In the genomic region with DNA sequence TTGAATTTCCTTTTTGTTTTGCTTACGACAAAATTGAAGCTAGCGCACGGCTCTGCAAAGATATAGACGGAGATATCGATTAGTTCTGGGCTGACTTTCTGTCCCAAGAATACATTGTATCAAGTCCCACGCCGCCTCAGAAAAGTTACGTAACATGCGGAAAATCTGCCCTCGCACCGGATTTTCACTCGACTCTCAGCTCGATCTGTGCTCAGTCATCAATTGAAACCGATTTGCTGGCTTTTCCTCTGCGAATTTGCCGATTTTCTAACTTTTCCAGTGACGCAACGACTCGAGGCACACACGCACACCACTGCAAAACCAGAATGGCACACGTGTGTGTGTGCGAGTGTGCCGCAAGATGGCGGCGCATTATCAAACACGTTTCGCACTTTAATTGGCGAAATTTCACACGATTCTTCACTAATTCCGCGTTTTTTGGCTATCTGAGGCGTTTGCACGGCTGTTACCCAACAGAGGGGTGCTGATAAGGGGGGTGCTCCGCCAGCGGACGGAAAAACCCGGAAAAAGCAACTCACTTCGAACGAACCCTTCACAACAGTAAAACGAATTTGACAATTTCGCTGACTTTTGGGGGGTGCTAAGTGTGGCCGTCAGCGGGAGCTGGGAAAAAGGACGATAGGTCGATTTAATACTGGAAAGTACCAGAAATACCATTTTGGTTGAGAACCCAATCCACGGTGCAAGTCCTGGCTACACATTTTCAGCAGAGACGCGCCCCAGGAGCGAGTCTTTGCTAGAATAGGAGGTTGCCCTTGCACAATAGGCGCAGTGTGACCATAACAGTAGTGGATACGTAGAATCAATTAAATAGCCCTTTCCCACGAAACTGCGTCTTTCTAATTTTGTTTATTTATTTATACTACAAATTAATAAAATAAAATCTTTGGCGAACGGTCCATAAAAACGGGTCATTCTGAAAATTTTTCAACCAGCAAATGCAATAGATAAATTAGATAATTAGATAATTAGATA, we compare ENCODE assay signal across 4 fruit fly cellular contexts.
A peak's percentile ranks its signal among the peaks of the same experiment; 100 is the strongest.
TF ChIP-seq lines count a peak whose summit lies in the region.

A gene (minus strand): TSS at position 634 of the 996 bp plus-strand sequence.

TF ChIP-seq in whole organism, adult, 20 proteins besides CTCF, POLR2A, EP300 and RAD21 (continued from another document):
- TF ChIP-seq Clk (GFP tag; optimal IDR thresholded peaks at IDR 0.05; lab: Kevin White, UChicago) (no peak), pad (GFP tag; optimal IDR thresholded peaks at IDR 0.05; lab: Kevin White, UChicago) (peak; percentile 49), Crg-1 (GFP tag; optimal IDR thresholded peaks at IDR 0.05; lab: Kevin White, UChicago) (peak; percentile 16), toe (GFP tag; optimal IDR thresholded peaks at IDR 0.05; lab: Kevin White, UChicago) (no peak), ovo (GFP tag; optimal IDR thresholded peaks at IDR 0.05; lab: Kevin White, UChicago) (no peak)

TF ChIP-seq in whole organism, embryonic, 481 proteins besides CTCF, POLR2A, EP300 and RAD21 (continued from another document and continues in another):
- TF ChIP-seq slou (GFP tag; optimal IDR thresholded peaks at IDR 0.05; lab: Kevin White, UChicago) (peak; percentile 10), CG13894 (tag; optimal IDR thresholded peaks at IDR 0.05; lab: Kevin White, UChicago) (peak; percentile 82), CG3838 (GFP tag; optimal IDR thresholded peaks at IDR 0.05; lab: Kevin White, UChicago) (no peak), chm (GFP tag; IDR thresholded peaks at IDR 0.05; lab: Robert Waterston, UW) (no peak), grn (GFP tag; optimal IDR thresholded peaks at IDR 0.05; lab: Kevin White, UChicago) (no peak), CG18599 (GFP tag; optimal IDR thresholded peaks at IDR 0.05; lab: Kevin White, UChicago) (peak; percentile 41), ems (GFP tag; optimal IDR thresholded peaks at IDR 0.05; lab: Kevin White, UChicago) (peak; percentile 27), sr (GFP tag; IDR thresholded peaks at IDR 0.05; lab: Robert Waterston, UW) (no peak), zen (tag; optimal IDR thresholded peaks at IDR 0.05; lab: Kevin White, UChicago) (peak; percentile 40), ro (GFP tag; IDR thresholded peaks at IDR 0.05; lab: Robert Waterston, UW) (no peak), unpg (GFP tag; optimal IDR thresholded peaks at IDR 0.05; lab: Kevin White, UChicago) (peak; percentile 2), CG17359 (tag; optimal IDR thresholded peaks at IDR 0.05; lab: Kevin White, UChicago) (peak; percentile 14), B-H2 (GFP tag; optimal IDR thresholded peaks at IDR 0.05; lab: Kevin White, UChicago) (peak; percentile 45), Asciz (GFP tag; optimal IDR thresholded peaks at IDR 0.05; lab: Kevin White, UChicago) (no peak), sisA (GFP tag; IDR thresholded peaks at IDR 0.05; lab: Robert Waterston, UW) (no peak), Jarid2 (GFP tag; optimal IDR thresholded peaks at IDR 0.05; lab: Kevin White, UChicago) (peak; percentile 78), ac (GFP tag; optimal IDR thresholded peaks at IDR 0.05; lab: Kevin White, UChicago) (no peak), ERR (GFP tag; optimal IDR thresholded peaks at IDR 0.05; lab: Kevin White, UChicago) (peak; percentile 58), CG2120 (GFP tag; optimal IDR thresholded peaks at IDR 0.05; lab: Kevin White, UChicago) (peak; percentile 39), CG14014 (GFP tag; IDR thresholded peaks at IDR 0.05; lab: Robert Waterston, UW) (no peak), wdn (GFP tag; IDR thresholded peaks at IDR 0.05; lab: Robert Waterston, UW) (no peak), HLH4C (GFP tag; IDR thresholded peaks at IDR 0.05; lab: Robert Waterston, UW; ENCODE audit: partially characterized antibody) (no peak), CG17612 (GFP tag; IDR thresholded peaks at IDR 0.05; lab: Robert Waterston, UW) (no peak), twi (tag; optimal IDR thresholded peaks at IDR 0.05; lab: Kevin White, UChicago) (no peak), schlank (tag; optimal IDR thresholded peaks at IDR 0.05; lab: Kevin White, UChicago) (peak; percentile 20), Med (GFP tag; lab: Kevin White, UChicago) (peak; percentile 96), CG6854 (GFP tag; optimal IDR thresholded peaks at IDR 0.05; lab: Kevin White, UChicago) (peak; percentile 79), Hsf (GFP tag; optimal IDR thresholded peaks at IDR 0.05; lab: Kevin White, UChicago) (peak; percentile 44), TFAM (GFP tag; optimal IDR thresholded peaks at IDR 0.05; lab: Kevin White, UChicago) (no peak), Dad (GFP tag; optimal IDR thresholded peaks at IDR 0.05; lab: Kevin White, UChicago) (peak; percentile 63), oc (tag; optimal IDR thresholded peaks at IDR 0.05; lab: Kevin White, UChicago) (no peak), CG11398 (GFP tag; optimal IDR thresholded peaks at IDR 0.05; lab: Kevin White, UChicago) (peak; percentile 61), CG31365 (tag; optimal IDR thresholded peaks at IDR 0.05; lab: Kevin White, UChicago) (peak; percentile 69), CG3163 (GFP tag; optimal IDR thresholded peaks at IDR 0.05; lab: Kevin White, UChicago) (peak; percentile 27), lmd (GFP tag; IDR thresholded peaks at IDR 0.05; lab: Robert Waterston, UW) (no peak), CG9727 (GFP tag; optimal IDR thresholded peaks at IDR 0.05; lab: Kevin White, UChicago) (peak; percentile 44), CG3065 (GFP tag; optimal IDR thresholded peaks at IDR 0.05; lab: Kevin White, UChicago) (peak; percentile 19), CG8290 (GFP tag; optimal IDR thresholded peaks at IDR 0.05; lab: Kevin White, UChicago) (peak; percentile 9), CG8290 (tag; optimal IDR thresholded peaks at IDR 0.05; lab: Kevin White, UChicago) (peak in 1 of 2 experiments; percentile 93)

TF ChIP-seq in whole organism, prepupa, 60 proteins besides CTCF, POLR2A, EP300 and RAD21 (continued from another document):
- peak; percentile 57 for TF ChIP-seq CG9139 (GFP tag; optimal IDR thresholded peaks at IDR 0.05; lab: Kevin White, UChicago)
- TF ChIP-seq Hr4 (GFP tag; optimal IDR thresholded peaks at IDR 0.05; lab: Kevin White, UChicago), result no peak
- no peak for TF ChIP-seq Hr38 (GFP tag; optimal IDR thresholded peaks at IDR 0.05; lab: Kevin White, UChicago)
- TF ChIP-seq salr (GFP tag; optimal IDR thresholded peaks at IDR 0.05; lab: Kevin White, UChicago), result no peak
- no peak for TF ChIP-seq CG10669 (GFP tag; optimal IDR thresholded peaks at IDR 0.05; lab: Kevin White, UChicago)
- TF ChIP-seq CG11762 (GFP tag; optimal IDR thresholded peaks at IDR 0.05; lab: Kevin White, UChicago; ENCODE audit: insufficient read depth), result no peak
- peak; percentile 49 for TF ChIP-seq net (GFP tag; optimal IDR thresholded peaks at IDR 0.05; lab: Kevin White, UChicago)
- TF ChIP-seq lz (GFP tag; optimal IDR thresholded peaks at IDR 0.05; lab: Kevin White, UChicago), result no peak
- peak; percentile 3 for TF ChIP-seq esn (GFP tag; optimal IDR thresholded peaks at IDR 0.05; lab: Kevin White, UChicago)
- TF ChIP-seq CG32006 (GFP tag; optimal IDR thresholded peaks at IDR 0.05; lab: Kevin White, UChicago), result no peak
- TF ChIP-seq CG1621 (tag; optimal IDR thresholded peaks at IDR 0.05; lab: Kevin White, UChicago), result peak; percentile 1
- TF ChIP-seq vri (GFP tag; optimal IDR thresholded peaks at IDR 0.05; lab: Kevin White, UChicago), result peak; percentile 99
- peak; percentile 73 for TF ChIP-seq Eip78C (GFP tag; lab: Kevin White, UChicago)
- TF ChIP-seq CG3919 (GFP tag; optimal IDR thresholded peaks at IDR 0.05; lab: Kevin White, UChicago), result peak; percentile 19
- no peak for TF ChIP-seq Sox102F (GFP tag; optimal IDR thresholded peaks at IDR 0.05; lab: Kevin White, UChicago)
- TF ChIP-seq CG16779 (tag; optimal IDR thresholded peaks at IDR 0.05; lab: Kevin White, UChicago), result peak; percentile 52
- TF ChIP-seq CG6854 (GFP tag; optimal IDR thresholded peaks at IDR 0.05; lab: Kevin White, UChicago), result peak; percentile 85
- TF ChIP-seq acj6 (GFP tag; optimal IDR thresholded peaks at IDR 0.05; lab: Kevin White, UChicago), result no peak
- TF ChIP-seq OdsH (GFP tag; optimal IDR thresholded peaks at IDR 0.05; lab: Kevin White, UChicago), result no peak
- no peak for TF ChIP-seq CG8319 (GFP tag; optimal IDR thresholded peaks at IDR 0.05; lab: Kevin White, UChicago)
- no peak for TF ChIP-seq Smox (GFP tag; optimal IDR thresholded peaks at IDR 0.05; lab: Kevin White, UChicago)
- TF ChIP-seq Eip75B (GFP tag; optimal IDR thresholded peaks at IDR 0.05; lab: Kevin White, UChicago), result no peak
- no peak for TF ChIP-seq Ets21C (GFP tag; optimal IDR thresholded peaks at IDR 0.05; lab: Kevin White, UChicago)
- no peak for TF ChIP-seq CG4318 (GFP tag; optimal IDR thresholded peaks at IDR 0.05; lab: Kevin White, UChicago)
- no peak for TF ChIP-seq CG8119 (GFP tag; IDR thresholded peaks at IDR 0.05; lab: Robert Waterston, UW)
- TF ChIP-seq spab (GFP tag; optimal IDR thresholded peaks at IDR 0.05; lab: Kevin White, UChicago), result no peak
- no peak for TF ChIP-seq CG15336 (GFP tag; IDR thresholded peaks at IDR 0.05; lab: Robert Waterston, UW)
- peak; percentile 22 for TF ChIP-seq svp (GFP tag; lab: Kevin White, UChicago)
- peak in 1 of 2 experiments; percentile 59 for TF ChIP-seq ss (GFP tag; optimal IDR thresholded peaks at IDR 0.05; lab: Kevin White, UChicago)
- TF ChIP-seq Hr39 (GFP tag; optimal IDR thresholded peaks at IDR 0.05; lab: Kevin White, UChicago), result no peak
- TF ChIP-seq CG7368 (GFP tag; optimal IDR thresholded peaks at IDR 0.05; lab: Kevin White, UChicago), result no peak
- peak; percentile 20 for TF ChIP-seq Sox14 (GFP tag; optimal IDR thresholded peaks at IDR 0.05; lab: Kevin White, UChicago)
- TF ChIP-seq pdm3 (GFP tag; optimal IDR thresholded peaks at IDR 0.05; lab: Kevin White, UChicago), result no peak
- TF ChIP-seq CG6792 (GFP tag; optimal IDR thresholded peaks at IDR 0.05; lab: Kevin White, UChicago), result no peak
- TF ChIP-seq CG6163 (GFP tag; IDR thresholded peaks at IDR 0.05; lab: Robert Waterston, UW), result no peak
- peak; percentile 9 for TF ChIP-seq CG3032 (tag; optimal IDR thresholded peaks at IDR 0.05; lab: Kevin White, UChicago)
- TF ChIP-seq Gug (GFP tag; IDR thresholded peaks at IDR 0.05; lab: Robert Waterston, UW), result no peak
- peak; percentile 17 for TF ChIP-seq CG31627 (GFP tag; optimal IDR thresholded peaks at IDR 0.05; lab: Kevin White, UChicago)
- TF ChIP-seq dac (GFP tag; optimal IDR thresholded peaks at IDR 0.05; lab: Kevin White, UChicago), result no peak
- no peak for TF ChIP-seq CG10631 (GFP tag; optimal IDR thresholded peaks at IDR 0.05; lab: Kevin White, UChicago)
- no peak for TF ChIP-seq eg (GFP tag; IDR thresholded peaks at IDR 0.05; lab: Robert Waterston, UW)
- no peak for TF ChIP-seq topi (GFP tag; optimal IDR thresholded peaks at IDR 0.05; lab: Kevin White, UChicago)
- peak; percentile 26 for TF ChIP-seq Ets96B (tag; optimal IDR thresholded peaks at IDR 0.05; lab: Kevin White, UChicago)

TF ChIP-seq in whole organism, wandering third instar larva, 38 proteins besides CTCF, POLR2A, EP300 and RAD21 (continued from another document):
- TF ChIP-seq foxo (GFP tag; optimal IDR thresholded peaks at IDR 0.05; lab: Kevin White, UChicago) (peak in 1 of 2 experiments; percentile 30), dsf (GFP tag; optimal IDR thresholded peaks at IDR 0.05; lab: Kevin White, UChicago; ENCODE audit: borderline replicate concordance) (no peak), Dfd (GFP tag; optimal IDR thresholded peaks at IDR 0.05; lab: Kevin White, UChicago) (no peak), sv (GFP tag; optimal IDR thresholded peaks at IDR 0.05; lab: Kevin White, UChicago) (peak; percentile 19), Dif (GFP tag; optimal IDR thresholded peaks at IDR 0.05; lab: Kevin White, UChicago; ENCODE audit: partially characterized antibody) (no peak), fru (GFP tag; optimal IDR thresholded peaks at IDR 0.05; lab: Kevin White, UChicago) (no peak), woc (GFP tag; optimal IDR thresholded peaks at IDR 0.05; lab: Kevin White, UChicago) (no peak), CG32264 (GFP tag; optimal IDR thresholded peaks at IDR 0.05; lab: Kevin White, UChicago) (no peak), tai (GFP tag; optimal IDR thresholded peaks at IDR 0.05; lab: Kevin White, UChicago) (no peak)
TF ChIP-seq in whole organism, wandering third instar larva: peak in this region for 14.
